Fruit fly (Drosophila melanogaster): ENCODE results near the gene CG12885.

DNA sequence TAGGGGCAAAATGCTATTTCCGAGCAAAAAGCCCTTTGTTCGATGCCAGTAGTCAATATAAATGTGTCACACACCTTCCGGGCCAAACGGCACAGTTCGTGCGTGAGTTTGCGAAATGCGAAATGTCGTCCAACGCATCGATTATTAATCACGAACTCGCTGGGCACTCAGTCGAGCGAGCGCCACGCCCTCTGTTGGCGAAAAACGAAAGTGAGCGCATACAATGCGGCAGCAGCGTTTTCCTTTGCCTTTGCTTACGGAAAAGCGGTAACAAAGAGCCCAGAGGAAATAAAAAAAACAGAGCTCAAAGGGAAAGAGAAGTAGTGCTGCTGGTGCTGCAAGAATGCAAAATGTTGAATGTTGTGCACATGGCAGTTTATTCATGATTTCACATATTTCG, 43.2 kb upstream of the CG12885 start:
- TF ChIP-seq gsb (GFP tag; IDR thresholded peaks at IDR 0.05) (no peak), CG4617 (GFP tag; optimal IDR thresholded peaks at IDR 0.05; ENCODE audit: borderline replicate concordance) (no peak), CG18476 (GFP tag; optimal IDR thresholded peaks at IDR 0.05) (no peak), pita (GFP tag; optimal IDR thresholded peaks at IDR 0.05) (no peak), Vsx1 (GFP tag; optimal IDR thresholded peaks at IDR 0.05) (no peak), fd64A (GFP tag; optimal IDR thresholded peaks at IDR 0.05) (no peak), CG9215 (GFP tag; IDR thresholded peaks at IDR 0.05) (no peak)
